Fruit fly (Drosophila melanogaster) whole organism, embryonic: Measurements from ENCODE around the gene CoRest.

ENCODE experiments used
- Antp ChIP-seq: fragments of 200-800 bp; sonication (Bioruptor generic); optimal IDR thresholded peaks from 3 replicates; lab custom pipeline; 2016; ENCODE audit warnings: missing biosample characterization, missing genetic modification characterization
- Bgb ChIP-seq: fragments of 200-800 bp; sonication (Bioruptor generic); IDR thresholded peaks from 2 replicates; pipeline ENCODE4 v1.3.6; 2022; ENCODE audit warnings: missing biosample characterization, missing genetic modification characterization; ENCODE audit not compliant: partially characterized antibody
- Bteb2 ChIP-seq: fragments of 200-800 bp; sonication (Bioruptor generic); optimal IDR thresholded peaks from 2 replicates; lab custom pipeline; 2016; ENCODE audit warnings: missing biosample characterization, missing genetic modification characterization
- CG10274 ChIP-seq: fragments of 200-800 bp; sonication (Bioruptor generic); optimal IDR thresholded peaks from 3 replicates; lab custom pipeline; 2017; ENCODE audit warnings: missing biosample characterization, mild to moderate bottlenecking, missing genetic modification characterization
- CG11723 ChIP-seq: fragments of 200-800 bp; sonication (Bioruptor generic); optimal IDR thresholded peaks from 2 replicates; lab custom pipeline; 2017; ENCODE audit warnings: missing biosample characterization, mild to moderate bottlenecking, missing genetic modification characterization
- CG12769 ChIP-seq: fragments of 200-800 bp; sonication (Bioruptor generic); optimal IDR thresholded peaks from 2 replicates; lab custom pipeline; 2019; ENCODE audit warnings: missing biosample characterization, mild to moderate bottlenecking, missing genetic modification characterization, moderate library complexity
- CG13424 ChIP-seq: fragments of 200-800 bp; sonication (Bioruptor generic); optimal IDR thresholded peaks from 2 replicates; lab custom pipeline; 2019; ENCODE audit warnings: missing biosample characterization, mild to moderate bottlenecking, missing genetic modification characterization, moderate library complexity
- CG14441 ChIP-seq: fragments of 200-800 bp; sonication (Bioruptor generic); IDR thresholded peaks from 2 replicates; pipeline ENCODE4 v1.3.6; 2022; ENCODE audit warnings: missing biosample characterization, missing genetic modification characterization
- CG14965 ChIP-seq: fragments of 200-800 bp; sonication (Bioruptor generic); optimal IDR thresholded peaks from 2 replicates; lab custom pipeline; 2016; ENCODE audit warnings: missing biosample characterization, missing genetic modification characterization, borderline replicate concordance
- CG1603 ChIP-seq: fragments of 200-800 bp; sonication (Bioruptor generic); optimal IDR thresholded peaks from 2 replicates; lab custom pipeline; 2019; ENCODE audit warnings: missing biosample characterization, mild to moderate bottlenecking, missing genetic modification characterization, moderate library complexity
- CG16863 ChIP-seq: fragments of 200-800 bp; sonication (Bioruptor generic); optimal IDR thresholded peaks from 3 replicates; lab custom pipeline; 2016; ENCODE audit warnings: missing biosample characterization, missing genetic modification characterization
- CG1832 ChIP-seq: fragments of 200-800 bp; sonication (Bioruptor generic); optimal IDR thresholded peaks from 2 replicates; lab custom pipeline; 2017; ENCODE audit warnings: missing biosample characterization, mild to moderate bottlenecking, missing genetic modification characterization, inconsistent platforms
- CG18476 ChIP-seq: fragments of 200-800 bp; sonication (Bioruptor generic); optimal IDR thresholded peaks from 2 replicates; lab custom pipeline; 2016; ENCODE audit warnings: missing biosample characterization, mild to moderate bottlenecking, missing genetic modification characterization
- CG18764 ChIP-seq: fragments of 200-800 bp; sonication (Bioruptor generic); optimal IDR thresholded peaks from 3 replicates; lab custom pipeline; 2016; ENCODE audit warnings: missing biosample characterization, missing genetic modification characterization
- CG2202 ChIP-seq: fragments of 200-800 bp; sonication (Bioruptor generic); optimal IDR thresholded peaks from 2 replicates; lab custom pipeline; 2018; ENCODE audit warnings: missing biosample characterization, mild to moderate bottlenecking, missing genetic modification characterization
- CG2678 ChIP-seq: fragments of 200-800 bp; sonication (Bioruptor generic); optimal IDR thresholded peaks from 3 replicates; lab custom pipeline; 2019; ENCODE audit warnings: missing biosample characterization, mild to moderate bottlenecking, missing genetic modification characterization, moderate library complexity
- CG33557 ChIP-seq: fragments of 200-800 bp; sonication (Bioruptor generic); optimal IDR thresholded peaks from 2 replicates; lab custom pipeline; 2019; ENCODE audit warnings: missing biosample characterization, mild to moderate bottlenecking, missing genetic modification characterization, moderate library complexity
- CG3847 ChIP-seq: fragments of 200-800 bp; sonication (Bioruptor generic); IDR thresholded peaks from 2 replicates; pipeline ENCODE4 v1.3.6; 2022; ENCODE audit warnings: missing biosample characterization, missing genetic modification characterization
- CG6689 ChIP-seq: fragments of 200-800 bp; sonication (Bioruptor generic); IDR thresholded peaks from 2 replicates; pipeline ENCODE4 v1.3.6; 2022; ENCODE audit warnings: missing biosample characterization, missing genetic modification characterization
- CG7372 ChIP-seq: fragments of 200-800 bp; sonication (Bioruptor generic); IDR thresholded peaks from 2 replicates; pipeline ENCODE4 v1.3.6; 2022; ENCODE audit warnings: missing biosample characterization, missing genetic modification characterization
- CG7987 ChIP-seq: fragments of 200-800 bp; sonication (Bioruptor generic); optimal IDR thresholded peaks from 2 replicates; lab custom pipeline; 2018; ENCODE audit warnings: missing biosample characterization, mild to moderate bottlenecking, missing genetic modification characterization, moderate library complexity
- CG8765 ChIP-seq: fragments of 200-800 bp; sonication (Bioruptor generic); IDR thresholded peaks from 2 replicates; pipeline ENCODE4 v1.3.6; 2022; ENCODE audit warnings: missing biosample characterization, missing genetic modification characterization
- CG9609 ChIP-seq: fragments of 200-800 bp; sonication (Bioruptor generic); optimal IDR thresholded peaks from 3 replicates; lab custom pipeline; 2016; ENCODE audit warnings: missing biosample characterization, missing genetic modification characterization
- CG9727 ChIP-seq: fragments of 200-800 bp; sonication (Bioruptor generic); optimal IDR thresholded peaks from 3 replicates; lab custom pipeline; 2017; ENCODE audit warnings: missing biosample characterization, mild to moderate bottlenecking, missing genetic modification characterization
- CG9797 ChIP-seq: fragments of 200-800 bp; sonication (Bioruptor generic); optimal IDR thresholded peaks from 3 replicates; lab custom pipeline; 2018; ENCODE audit warnings: missing biosample characterization, mild to moderate bottlenecking, missing genetic modification characterization
- Camta ChIP-seq: fragments of 200-800 bp; sonication (Bioruptor generic); optimal IDR thresholded peaks from 2 replicates; lab custom pipeline; 2016; ENCODE audit warnings: missing biosample characterization, missing genetic modification characterization
- CoRest ChIP-seq: fragments of 200-800 bp; sonication (Bioruptor generic); optimal IDR thresholded peaks from 3 replicates; lab custom pipeline; 2018; ENCODE audit warnings: missing biosample characterization, mild to moderate bottlenecking, missing genetic modification characterization, moderate library complexity
- D ChIP-seq, 2 experiments: fragments of 200-800 bp in 1 of 2; fragments of >200 bp in 1 of 2; sonication (Bioruptor generic) in 1 of 2; optimal IDR thresholded peaks; 2 replicates in 1 of 2; 3 replicates in 1 of 2; lab custom pipeline; 2017; ENCODE audit warnings: mild to moderate bottlenecking in 1 of 2, missing biosample characterization in 1 of 2, missing genetic modification characterization in 1 of 2, missing genetic modification reagents in 1 of 2
- Dref ChIP-seq: fragments of 200-800 bp; sonication (Bioruptor generic); IDR thresholded peaks from 2 replicates; pipeline ENCODE4 v1.3.6; 2022; ENCODE audit warnings: missing biosample characterization, missing genetic modification characterization
- Gug ChIP-seq: fragments of 200-800 bp; sonication (Bioruptor generic); IDR thresholded peaks from 4 replicates; pipeline ENCODE4 v1.3.6; 2022; ENCODE audit warnings: missing biosample characterization, missing genetic modification characterization
- HmgZ ChIP-seq: fragments of 200-800 bp; sonication (Bioruptor generic); optimal IDR thresholded peaks from 2 replicates; lab custom pipeline; 2018; ENCODE audit warnings: missing biosample characterization, mild to moderate bottlenecking, missing genetic modification characterization
- Myb ChIP-seq: fragments of 200-800 bp; sonication (Bioruptor generic); optimal IDR thresholded peaks from 2 replicates; lab custom pipeline; 2016; ENCODE audit warnings: missing biosample characterization, missing genetic modification characterization
- NK7.1 ChIP-seq: fragments of 200-800 bp; sonication (Bioruptor generic); optimal IDR thresholded peaks from 3 replicates; lab custom pipeline; 2016; ENCODE audit warnings: missing biosample characterization, missing genetic modification characterization
- Nf-YC ChIP-seq: fragments of 200-800 bp; optimal IDR thresholded peaks from 3 replicates; lab custom pipeline; 2019; ENCODE audit warnings: missing biosample characterization, mild to moderate bottlenecking, missing genetic modification characterization, moderate library complexity
- Oaz ChIP-seq: fragments of 200-800 bp; sonication (Bioruptor generic); IDR thresholded peaks from 2 replicates; pipeline ENCODE4 v1.3.6; 2022; ENCODE audit warnings: missing biosample characterization, missing genetic modification characterization
- bigmax ChIP-seq: fragments of 200-800 bp; sonication (Bioruptor generic); optimal IDR thresholded peaks from 2 replicates; lab custom pipeline; 2018; ENCODE audit warnings: missing biosample characterization, mild to moderate bottlenecking, missing genetic modification characterization
- caup ChIP-seq: fragments of 200-800 bp; sonication (Bioruptor generic); optimal IDR thresholded peaks from 3 replicates; lab custom pipeline; 2017; ENCODE audit warnings: missing biosample characterization, mild to moderate bottlenecking, missing genetic modification characterization, moderate library complexity; ENCODE audit not compliant: severe bottlenecking
- chif ChIP-seq, 2 experiments: fragments of 200-800 bp; sonication (Bioruptor generic); optimal IDR thresholded peaks; 3 replicates each; lab custom pipeline; 2016; ENCODE audit warnings: missing biosample characterization in 2 of 2, missing genetic modification characterization in 2 of 2
- chm ChIP-seq: fragments of 200-800 bp; sonication (Bioruptor generic); IDR thresholded peaks from 2 replicates; pipeline ENCODE4 v1.3.6; 2022; ENCODE audit warnings: missing biosample characterization, missing genetic modification characterization
- da ChIP-seq: fragments of 200-800 bp; sonication (Bioruptor generic); optimal IDR thresholded peaks from 2 replicates; lab custom pipeline; 2016; ENCODE audit warnings: missing biosample characterization, missing genetic modification characterization
- fd3F ChIP-seq: fragments of 200-800 bp; sonication (Bioruptor generic); optimal IDR thresholded peaks from 2 replicates; lab custom pipeline; 2018; ENCODE audit warnings: missing biosample characterization, mild to moderate bottlenecking, missing genetic modification characterization, moderate library complexity
- fd64A ChIP-seq: fragments of 200-800 bp; sonication (Bioruptor generic); optimal IDR thresholded peaks from 3 replicates; lab custom pipeline; 2018; ENCODE audit warnings: missing biosample characterization, mild to moderate bottlenecking, missing genetic modification characterization
- hbn ChIP-seq: fragments of 200-800 bp; sonication (Bioruptor generic); IDR thresholded peaks from 2 replicates; pipeline ENCODE4 v1.3.6; 2022; ENCODE audit warnings: missing biosample characterization, missing genetic modification characterization; ENCODE audit not compliant: partially characterized antibody
- jumu ChIP-seq: fragments of 200-800 bp; sonication (Bioruptor generic); optimal IDR thresholded peaks from 3 replicates; lab custom pipeline; 2016; ENCODE audit warnings: missing biosample characterization, missing genetic modification characterization
- oc ChIP-seq: fragments of 200-800 bp; sonication (Bioruptor generic); optimal IDR thresholded peaks from 2 replicates; lab custom pipeline; 2018; ENCODE audit warnings: missing biosample characterization, mild to moderate bottlenecking, missing genetic modification characterization, moderate library complexity
- pb ChIP-seq: fragments of 200-800 bp; sonication (Bioruptor generic); optimal IDR thresholded peaks from 3 replicates; lab custom pipeline; 2016; ENCODE audit warnings: missing biosample characterization, missing genetic modification characterization
- ro ChIP-seq: fragments of 200-800 bp; sonication (Bioruptor generic); IDR thresholded peaks from 2 replicates; pipeline ENCODE4 v1.3.6; 2022; ENCODE audit warnings: missing biosample characterization, missing genetic modification characterization
- sima ChIP-seq: fragments of 200-800 bp; sonication (Bioruptor generic); optimal IDR thresholded peaks from 2 replicates; lab custom pipeline; 2016; ENCODE audit warnings: missing biosample characterization, missing genetic modification characterization
- slou ChIP-seq: fragments of 200-800 bp; sonication (Bioruptor generic); optimal IDR thresholded peaks from 3 replicates; lab custom pipeline; 2016; ENCODE audit warnings: missing biosample characterization, missing genetic modification characterization
- tx ChIP-seq: fragments of 200-800 bp; sonication (Bioruptor generic); optimal IDR thresholded peaks from 2 replicates; lab custom pipeline; 2016; ENCODE audit warnings: missing biosample characterization, missing genetic modification characterization

CoRest gene

dm6 chrX:19579648-19580301, 58.0 kb downstream of the CoRest start, which contains the start of gene Tao (continued):
- no peak for TF ChIP-seq CG7987 (GFP tag; lab: Kevin White, UChicago)
- no peak for TF ChIP-seq CG14441 (GFP tag; lab: Robert Waterston, UW)
- TF ChIP-seq Oaz (GFP tag; lab: Robert Waterston, UW) = no peak
- no peak for TF ChIP-seq slou (GFP tag; lab: Kevin White, UChicago)
- no peak for TF ChIP-seq NK7.1 (GFP tag; lab: Kevin White, UChicago)
- TF ChIP-seq CG2678 (tag; lab: Kevin White, UChicago) = no peak
- no peak for TF ChIP-seq tx (GFP tag; lab: Kevin White, UChicago)
- TF ChIP-seq Camta (GFP tag; lab: Kevin White, UChicago) = no peak
- peak; percentile 15 for TF ChIP-seq CoRest (tag; lab: Kevin White, UChicago)
- no peak for TF ChIP-seq CG16863 (GFP tag; lab: Kevin White, UChicago)
- 0 out of 2 replicates have a peak, but pooled peaks have one; percentile 19 for TF ChIP-seq CG3847 (GFP tag; lab: Robert Waterston, UW)
- TF ChIP-seq da (GFP tag; lab: Kevin White, UChicago) = no peak
- peak; percentile 70 for TF ChIP-seq hbn
- TF ChIP-seq CG12769 (tag; lab: Kevin White, UChicago) = no peak
- no peak for TF ChIP-seq D (optimal IDR thresholded peaks at IDR 0.05; lab: Kevin White, UChicago)
- no peak for TF ChIP-seq D (GFP tag; optimal IDR thresholded peaks at IDR 0.05; lab: Kevin White, UChicago)
- TF ChIP-seq oc (tag; lab: Kevin White, UChicago) = no peak
- TF ChIP-seq pb (GFP tag; lab: Kevin White, UChicago) = no peak
- no peak for TF ChIP-seq sima
- TF ChIP-seq HmgZ (tag; lab: Kevin White, UChicago) = no peak
- no peak for TF ChIP-seq Antp (GFP tag; lab: Kevin White, UChicago)
- TF ChIP-seq Gug (GFP tag; lab: Robert Waterston, UW) = no peak
- no peak for TF ChIP-seq CG1832 (GFP tag; lab: Kevin White, UChicago)
- no peak for TF ChIP-seq CG6689 (GFP tag; lab: Robert Waterston, UW)
- no peak for TF ChIP-seq CG18764 (GFP tag; lab: Kevin White, UChicago)
- peak; percentile 55 for TF ChIP-seq Dref
- TF ChIP-seq caup = no peak
- peak; percentile 77 for TF ChIP-seq Bgb (GFP tag; lab: Robert Waterston, UW)
- TF ChIP-seq CG13424 (tag; lab: Kevin White, UChicago) = no peak
- no peak for TF ChIP-seq Bteb2 (GFP tag; lab: Kevin White, UChicago)
- no peak for TF ChIP-seq CG8765
- no peak for TF ChIP-seq CG7372 (GFP tag; lab: Robert Waterston, UW)
- TF ChIP-seq CG1603 = no peak
- no peak for TF ChIP-seq ro (GFP tag; lab: Robert Waterston, UW)
- no peak for TF ChIP-seq CG9727
- no peak for TF ChIP-seq chm (GFP tag; lab: Robert Waterston, UW)
- no peak for TF ChIP-seq Nf-YC
- no peak for TF ChIP-seq CG10274 (GFP tag; lab: Kevin White, UChicago)
- peak; percentile 16 for TF ChIP-seq CG18476 (GFP tag; lab: Kevin White, UChicago)
- no peak for TF ChIP-seq fd3F (GFP tag; lab: Kevin White, UChicago)
- no peak for TF ChIP-seq CG11723 (GFP tag; lab: Kevin White, UChicago)
- peak; percentile 72 for TF ChIP-seq CG9797
- no peak for TF ChIP-seq bigmax (GFP tag; lab: Kevin White, UChicago)
- no peak for TF ChIP-seq chif (GFP tag; optimal IDR thresholded peaks at IDR 0.05; lab: Kevin White, UChicago)
- no peak for TF ChIP-seq fd64A (GFP tag; lab: Kevin White, UChicago)
- TF ChIP-seq CG2202 (tag; lab: Kevin White, UChicago) = no peak
- no peak for TF ChIP-seq Myb (GFP tag; lab: Kevin White, UChicago)
- TF ChIP-seq CG14965 (GFP tag; lab: Kevin White, UChicago) = no peak
- no peak for TF ChIP-seq CG33557
- no peak for TF ChIP-seq jumu (GFP tag; lab: Kevin White, UChicago)
- no peak for TF ChIP-seq CG9609 (GFP tag; lab: Kevin White, UChicago)
